Worm (Caenorhabditis elegans): ENCODE measurements around the gene Y14H12B.2.

- TF ChIP-seq mel-28 (tag; optimal IDR thresholded peaks at IDR 0.05; ENCODE audit: borderline replicate concordance): no peak
- no peak for TF ChIP-seq B0019.2 (GFP tag; conservative IDR thresholded peaks at IDR 0.05)
- TF ChIP-seq unc-62 (GFP tag; optimal IDR thresholded peaks at IDR 0.05): no peak
- TF ChIP-seq snpc-4 (GFP tag; optimal IDR thresholded peaks at IDR 0.05): no peak
- TF ChIP-seq snpc-4 (tag; optimal IDR thresholded peaks at IDR 0.05): no peak
- no peak for TF ChIP-seq ztf-28 (GFP tag; IDR thresholded peaks at IDR 0.05)
- TF ChIP-seq egl-44 (GFP tag; IDR thresholded peaks at IDR 0.05): no peak
- TF ChIP-seq fkh-3 (tag; optimal IDR thresholded peaks at IDR 0.05): no peak
- TF ChIP-seq aptf-3 (GFP tag; IDR thresholded peaks at IDR 0.05): no peak
- no peak for TF ChIP-seq unc-130 (GFP tag; optimal IDR thresholded peaks at IDR 0.05)
- TF ChIP-seq hmg-20 (GFP tag; IDR thresholded peaks at IDR 0.05): no peak
- TF ChIP-seq dpl-1 (GFP tag; optimal IDR thresholded peaks at IDR 0.05): no peak
- TF ChIP-seq K11D2.4 (GFP tag; IDR thresholded peaks at IDR 0.05): no peak
- TF ChIP-seq sea-2 (GFP tag; IDR thresholded peaks at IDR 0.05): no peak
Observed at ce11 chrII:3980373-3980772, 46.8 kb upstream of the Y14H12B.2 start.

Data from whole organism, young adult.